Worm (Caenorhabditis elegans) whole organism, midembryonic: ENCODE data around the gene asp-5.

ENCODE experiments used
- T22C8.4 ChIP-seq: fragments of 200-800 bp; sonication (Bioruptor generic); IDR thresholded peaks from 2 replicates; pipeline ENCODE4 v1.3.6; 2022; ENCODE audit warnings: missing genetic modification characterization, missing compliant biosample characterization
- klf-2 ChIP-seq: fragments of 200-800 bp; sonication (Bioruptor generic); conservative IDR thresholded peaks from 2 replicates; pipeline ENCODE4 v1.3.6; 2022; ENCODE audit warnings: missing genetic modification reagents, missing genetic modification characterization, missing compliant biosample characterization
- med-1 ChIP-seq: sonication (generic microtip); optimal IDR thresholded peaks from 2 replicates; lab custom pipeline; 2017; ENCODE audit warnings: missing genetic modification characterization, mild to moderate bottlenecking, missing compliant biosample characterization, antibody characterized with exemption, missing genetic modification reagents; ENCODE audit not compliant: insufficient read depth
- ztf-29 ChIP-seq: fragments of 200-800 bp; sonication (Bioruptor generic); IDR thresholded peaks from 2 replicates; pipeline ENCODE4 v1.3.6; 2022; ENCODE audit warnings: missing genetic modification reagents, missing genetic modification characterization, missing compliant biosample characterization

DNA sequence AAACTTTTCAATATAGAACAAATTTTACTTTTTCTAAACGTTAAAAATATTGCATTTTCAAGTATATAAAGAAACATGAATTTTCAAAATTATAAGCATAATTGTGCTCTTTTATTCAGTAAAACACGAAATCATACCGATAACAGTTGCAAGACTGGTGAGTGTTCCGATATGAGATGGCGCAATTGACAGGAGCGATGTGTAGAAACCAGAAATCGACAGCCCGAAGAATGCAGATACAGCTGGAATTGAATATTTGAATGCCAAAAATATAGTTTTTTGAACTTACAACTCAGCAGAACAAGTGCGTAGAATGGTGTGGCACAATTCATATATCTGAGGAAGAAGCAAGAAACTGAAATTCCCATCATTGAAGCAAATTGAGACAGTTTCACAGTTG, 10.7 kb downstream of the asp-5 start:
- TF ChIP-seq ztf-29 (no peak), med-1 (GFP tag; lab: Kevin White, UChicago) (no peak), T22C8.4 (GFP tag; lab: Robert Waterston, UW) (no peak), klf-2 (GFP tag; lab: Robert Waterston, UW) (no peak)
